Worm (Caenorhabditis elegans) whole organism, L2 larva: ENCODE data around the gene nhr-138.

ENCODE experiments used
- C34F6.9 ChIP-seq: fragments of 150-350 bp; optimal IDR thresholded peaks from 2 replicates; lab custom pipeline; 2014; ENCODE audit warnings: missing biosample characterization, missing genetic modification characterization
- F13H6.1 ChIP-seq: sonication (generic microtip); optimal IDR thresholded peaks from 2 replicates; lab custom pipeline; 2016; ENCODE audit warnings: missing genetic modification characterization, missing compliant biosample characterization
- Y55F3AM.14 ChIP-seq: fragments of 200-800 bp; sonication (Bioruptor generic); optimal IDR thresholded peaks from 2 replicates; lab custom pipeline; 2018; ENCODE audit warnings: mild to moderate bottlenecking, missing genetic modification characterization, missing compliant biosample characterization
- ZK546.5 ChIP-seq: sonication (generic microtip); optimal IDR thresholded peaks from 2 replicates; lab custom pipeline; 2017; ENCODE audit warnings: missing biosample characterization, missing genetic modification characterization
- aly-2 ChIP-seq: fragments of 150-350 bp; optimal IDR thresholded peaks from 2 replicates; lab custom pipeline; 2014; ENCODE audit warnings: missing biosample characterization, missing genetic modification characterization
- blmp-1 ChIP-seq: sonication (generic microtip); optimal IDR thresholded peaks from 2 replicates; lab custom pipeline; 2017; ENCODE audit warnings: missing genetic modification characterization, mild to moderate bottlenecking, missing compliant biosample characterization, antibody characterized with exemption, moderate library complexity; ENCODE audit not compliant: insufficient read depth
- ceh-16 ChIP-seq: fragments of 150-350 bp; optimal IDR thresholded peaks from 2 replicates; lab custom pipeline; 2014; ENCODE audit warnings: missing biosample characterization, missing genetic modification characterization
- ceh-82 ChIP-seq: fragments of 150-350 bp; optimal IDR thresholded peaks from 2 replicates; lab custom pipeline; 2014; ENCODE audit warnings: missing biosample characterization, missing genetic modification characterization
- crh-2 ChIP-seq: sonication (generic microtip); optimal IDR thresholded peaks from 2 replicates; lab custom pipeline; 2017; ENCODE audit warnings: missing biosample characterization, missing genetic modification characterization
- dmd-4 ChIP-seq: sonication (generic microtip); optimal IDR thresholded peaks from 2 replicates; lab custom pipeline; 2017; ENCODE audit warnings: missing biosample characterization, missing genetic modification characterization
- egl-27 ChIP-seq: sonication (generic microtip); optimal IDR thresholded peaks from 3 replicates; lab custom pipeline; 2017; ENCODE audit warnings: missing biosample characterization, missing genetic modification reagents, missing genetic modification characterization
- elt-1 ChIP-seq: fragments of 150-350 bp; optimal IDR thresholded peaks from 2 replicates; lab custom pipeline; 2014; ENCODE audit warnings: missing biosample characterization, missing genetic modification characterization
- elt-3 ChIP-seq: sonication (generic microtip); optimal IDR thresholded peaks from 2 replicates; lab custom pipeline; 2017; ENCODE audit warnings: missing biosample characterization, missing genetic modification characterization
- gmeb-1 ChIP-seq: fragments of 150-350 bp; optimal IDR thresholded peaks from 2 replicates; lab custom pipeline; 2014; ENCODE audit warnings: missing biosample characterization, missing genetic modification characterization
- lin-13 ChIP-seq: fragments of 150-350 bp; optimal IDR thresholded peaks from 2 replicates; lab custom pipeline; 2014; ENCODE audit warnings: missing biosample characterization, missing genetic modification reagents, missing genetic modification characterization
- lin-39 ChIP-seq: fragments of 150-350 bp; optimal IDR thresholded peaks from 2 replicates; lab custom pipeline; 2014; ENCODE audit warnings: missing biosample characterization, missing genetic modification reagents, missing genetic modification characterization
- lsy-2 ChIP-seq, 2 experiments: fragments of 150-350 bp in 1 of 2; sonication (generic microtip) in 1 of 2; optimal IDR thresholded peaks; 2 replicates each; lab custom pipeline; 2014 to 2017; ENCODE audit warnings: missing biosample characterization in 2 of 2, missing genetic modification characterization in 2 of 2
- mab-5 ChIP-seq: fragments of 150-350 bp; optimal IDR thresholded peaks from 2 replicates; lab custom pipeline; 2014; ENCODE audit warnings: missing biosample characterization, missing genetic modification characterization
- nhr-10 ChIP-seq: sonication (generic microtip); optimal IDR thresholded peaks from 2 replicates; lab custom pipeline; 2017; ENCODE audit warnings: missing biosample characterization, missing genetic modification characterization
- nhr-11 ChIP-seq: fragments of 150-350 bp; optimal IDR thresholded peaks from 2 replicates; lab custom pipeline; 2014; ENCODE audit warnings: missing biosample characterization, missing genetic modification characterization
- nhr-12 ChIP-seq: fragments of 150-350 bp; optimal IDR thresholded peaks from 2 replicates; lab custom pipeline; 2014; ENCODE audit warnings: missing biosample characterization, missing genetic modification characterization
- nhr-129 ChIP-seq: fragments of 150-350 bp; optimal IDR thresholded peaks from 2 replicates; lab custom pipeline; 2014; ENCODE audit warnings: missing biosample characterization, missing genetic modification characterization
- nhr-21 ChIP-seq: fragments of 150-350 bp; optimal IDR thresholded peaks from 2 replicates; lab custom pipeline; 2014; ENCODE audit warnings: missing biosample characterization, missing genetic modification characterization
- nhr-23 ChIP-seq: fragments of 150-350 bp; optimal IDR thresholded peaks from 2 replicates; lab custom pipeline; 2014; ENCODE audit warnings: missing biosample characterization, missing genetic modification reagents, missing genetic modification characterization
- nhr-237 ChIP-seq: fragments of 150-350 bp; optimal IDR thresholded peaks from 2 replicates; lab custom pipeline; 2014; ENCODE audit warnings: missing biosample characterization, missing genetic modification characterization
- nhr-6 ChIP-seq: fragments of 150-350 bp; optimal IDR thresholded peaks from 2 replicates; lab custom pipeline; 2014; ENCODE audit warnings: missing biosample characterization, missing genetic modification characterization
- nhr-77 ChIP-seq: fragments of 150-350 bp; optimal IDR thresholded peaks from 2 replicates; lab custom pipeline; 2014; ENCODE audit warnings: missing biosample characterization, missing genetic modification characterization
- peb-1 ChIP-seq: fragments of 150-350 bp; optimal IDR thresholded peaks from 2 replicates; lab custom pipeline; 2014; ENCODE audit warnings: missing biosample characterization, missing genetic modification characterization
- sem-4 ChIP-seq: fragments of 150-350 bp; optimal IDR thresholded peaks from 2 replicates; lab custom pipeline; 2014; ENCODE audit warnings: missing biosample characterization, missing genetic modification reagents, missing genetic modification characterization
- skn-1 ChIP-seq: sonication (generic microtip); optimal IDR thresholded peaks from 2 replicates; lab custom pipeline; 2017; ENCODE audit warnings: missing biosample characterization, missing genetic modification characterization
- sma-3 ChIP-seq: sonication (generic microtip); optimal IDR thresholded peaks from 2 replicates; lab custom pipeline; 2016; ENCODE audit warnings: missing genetic modification reagents, missing genetic modification characterization, missing compliant biosample characterization
- sma-9 ChIP-seq, 2 experiments: fragments of 150-350 bp in 1 of 2; sonication (generic microtip) in 1 of 2; optimal IDR thresholded peaks; 2 replicates each; lab custom pipeline; 2014 to 2016; ENCODE audit warnings: missing genetic modification characterization in 2 of 2, mild to moderate bottlenecking in 1 of 2, missing biosample characterization in 1 of 2, missing compliant biosample characterization in 1 of 2, missing genetic modification reagents in 1 of 2, moderate library complexity in 1 of 2
- snpc-4 ChIP-seq: fragments of 150-350 bp; optimal IDR thresholded peaks from 2 replicates; lab custom pipeline; 2014; ENCODE audit warnings: missing biosample characterization, missing genetic modification characterization
- unc-39 ChIP-seq: fragments of 150-350 bp; optimal IDR thresholded peaks from 2 replicates; lab custom pipeline; 2014; ENCODE audit warnings: missing biosample characterization, missing genetic modification characterization
- unc-62 ChIP-seq: fragments of 150-350 bp; optimal IDR thresholded peaks from 2 replicates; lab custom pipeline; 2014; ENCODE audit warnings: missing biosample characterization, missing genetic modification reagents, missing genetic modification characterization

The nhr-138 gene

ce11 chrIV:9699062-9699461 is 26.0 kb upstream of the nhr-138 start:
- TF ChIP-seq ceh-82 (no peak), sma-3 (GFP tag; lab: Kevin White, UChicago) (no peak), unc-39 (tag; lab: Kevin White, UChicago) (no peak), F13H6.1 (tag; lab: Kevin White, UChicago) (no peak), elt-1 (tag; lab: Kevin White, UChicago) (no peak), aly-2 (tag; lab: Kevin White, UChicago) (no peak), crh-2 (tag; lab: Kevin White, UChicago) (no peak), mab-5 (tag; lab: Kevin White, UChicago) (no peak), nhr-10 (tag; lab: Kevin White, UChicago) (no peak), dmd-4 (tag; lab: Kevin White, UChicago) (no peak), nhr-21 (tag; lab: Kevin White, UChicago) (no peak), sem-4 (no peak), C34F6.9 (no peak), nhr-77 (tag; lab: Kevin White, UChicago) (no peak), nhr-6 (tag; lab: Kevin White, UChicago) (no peak), lin-39 (tag; lab: Kevin White, UChicago) (no peak)

ce11 chrIV:9706704-9707197 is 18.3 kb upstream of the nhr-138 start, which contains the start of the genes dcaf-1 and dph-3:
Gene dcaf-1 (minus strand): TSS chrIV:9706723.
Gene dph-3 (plus strand): TSS chrIV:9707147.
- TF ChIP-seq lsy-2 (tag; optimal IDR thresholded peaks at IDR 0.05; lab: Kevin White, UChicago) (peak; percentile 90 to 98), mab-5 (tag; lab: Kevin White, UChicago) (peak; percentile 20), gmeb-1 (tag; lab: Kevin White, UChicago) (peak; percentile 21), lin-13 (GFP tag; lab: Kevin White, UChicago) (peak; percentile 62), unc-62 (GFP tag; lab: Kevin White, UChicago) (no peak), blmp-1 (tag; lab: Kevin White, UChicago) (no peak), nhr-129 (tag; lab: Kevin White, UChicago) (peak; percentile 40), nhr-23 (tag; lab: Kevin White, UChicago) (no peak), sma-9 (GFP tag; optimal IDR thresholded peaks at IDR 0.05; lab: Kevin White, UChicago) (peak; percentile 11), sma-9 (tag; optimal IDR thresholded peaks at IDR 0.05; lab: Kevin White, UChicago) (no peak), C34F6.9 (peak; percentile 73)

- TF ChIP-seq ceh-82 (no peak), elt-3 (tag; lab: Kevin White, UChicago) (no peak), nhr-12 (no peak), nhr-237 (tag; lab: Kevin White, UChicago) (no peak), egl-27 (tag; lab: Kevin White, UChicago) (no peak), elt-1 (tag; lab: Kevin White, UChicago) (no peak)
These were observed 15.8 kb upstream of the nhr-138 start, which contains the start of gene ant-1.3 for ce11 chrIV:9709205-9709604. Gene ant-1.3 (minus strand): TSS chrIV:9709305.

- TF ChIP-seq lin-13 (GFP tag; lab: Kevin White, UChicago) = no peak
- TF ChIP-seq sem-4 = no peak
- no peak for TF ChIP-seq ZK546.5 (tag; lab: Kevin White, UChicago)
- TF ChIP-seq, all 48 proteins: peak for 0
These were observed 15.2 kb upstream of the nhr-138 start, which contains the start of gene nhr-38 for ce11 chrIV:9709887-9710286. Gene nhr-38 (plus strand): TSS chrIV:9710187.

- TF ChIP-seq ceh-16 = no peak
- no peak for TF ChIP-seq nhr-23 (tag; lab: Kevin White, UChicago)
- TF ChIP-seq snpc-4 (tag; lab: Kevin White, UChicago) = no peak
- TF ChIP-seq peb-1 = no peak
- no peak for TF ChIP-seq nhr-10 (tag; lab: Kevin White, UChicago)
- TF ChIP-seq unc-62 (GFP tag; lab: Kevin White, UChicago) = no peak
- TF ChIP-seq Y55F3AM.14 (GFP tag; lab: Kevin White, UChicago) = no peak
- TF ChIP-seq lsy-2 (tag; optimal IDR thresholded peaks at IDR 0.05; lab: Kevin White, UChicago) = no peak
- no peak for TF ChIP-seq F13H6.1 (tag; lab: Kevin White, UChicago)
- no peak for TF ChIP-seq nhr-77 (tag; lab: Kevin White, UChicago)
- TF ChIP-seq skn-1 (tag; lab: Kevin White, UChicago) = no peak
- no peak for TF ChIP-seq unc-39 (tag; lab: Kevin White, UChicago)
- no peak for TF ChIP-seq nhr-11 (tag; lab: Kevin White, UChicago)
- TF ChIP-seq nhr-6 (tag; lab: Kevin White, UChicago) = no peak
- TF ChIP-seq gmeb-1 (tag; lab: Kevin White, UChicago) = no peak
- TF ChIP-seq ceh-82 = no peak
- TF ChIP-seq, all 48 proteins: peak for 0
These were observed 12.3 kb upstream of the nhr-138 start, which contains the start of gene K01H12.4 for ce11 chrIV:9712782-9713181. Gene K01H12.4 (plus strand): TSS chrIV:9713082.
